Worm (Caenorhabditis elegans) whole organism, young adult: ENCODE data around the gene Y67A10A.2.
"Not testable (repeated sequence)": the region's sequence is repeated elsewhere in the genome, so short reads cannot be mapped to it uniquely, and the experiment has no call there.

Source experiments
- B0035.1 ChIP-seq: sonication (generic microtip); optimal IDR thresholded peaks from 2 replicates; lab custom pipeline; 2016; ENCODE audit warnings: missing genetic modification characterization, mild to moderate bottlenecking, missing compliant biosample characterization, missing genotype, missing genetic modification reagents
- B0336.3 ChIP-seq: fragments of 200-800 bp; sonication (Bioruptor generic); IDR thresholded peaks from 2 replicates; pipeline ENCODE4 v1.3.6; 2022; ENCODE audit warnings: missing genetic modification characterization, missing compliant biosample characterization
- F52B5.7 ChIP-seq: sonication (generic microtip); optimal IDR thresholded peaks from 2 replicates; lab custom pipeline; 2016; ENCODE audit warnings: mild to moderate bottlenecking, missing genetic modification characterization, missing compliant biosample characterization
- F57C9.4 ChIP-seq: sonication (generic microtip); optimal IDR thresholded peaks from 2 replicates; lab custom pipeline; 2017; ENCODE audit warnings: mild to moderate bottlenecking, missing genetic modification characterization, missing compliant biosample characterization
- ZK185.1 ChIP-seq: sonication (generic microtip); optimal IDR thresholded peaks from 2 replicates; lab custom pipeline; 2016; ENCODE audit warnings: mild to moderate bottlenecking, missing genetic modification characterization, missing compliant biosample characterization; ENCODE audit not compliant: poor library complexity, severe bottlenecking
- akir-1 ChIP-seq: fragments of 200-800 bp; sonication (Bioruptor generic); optimal IDR thresholded peaks from 2 replicates; lab custom pipeline; 2018; ENCODE audit warnings: mild to moderate bottlenecking, missing genetic modification characterization, moderate library complexity, missing compliant biosample characterization
- aptf-2 ChIP-seq: fragments of 200-800 bp; sonication (Bioruptor generic); conservative IDR thresholded peaks from 2 replicates; pipeline ENCODE4 v1.3.6; 2022; ENCODE audit warnings: missing genetic modification reagents, missing genetic modification characterization, missing compliant biosample characterization
- attf-3 ChIP-seq: fragments of 200-800 bp; sonication (Bioruptor generic); conservative IDR thresholded peaks from 2 replicates; pipeline ENCODE4 v1.3.6; 2022; ENCODE audit warnings: missing genetic modification reagents, missing genetic modification characterization, missing compliant biosample characterization
- attf-6 ChIP-seq: fragments of 200-800 bp; sonication (Bioruptor generic); IDR thresholded peaks from 2 replicates; pipeline ENCODE4 v1.3.6; 2022; ENCODE audit warnings: missing genetic modification reagents, missing genetic modification characterization, missing compliant biosample characterization
- cebp-1 ChIP-seq, 2 experiments: fragments of 200-800 bp in 1 of 2; sonication (Bioruptor generic) in 1 of 2; sonication (generic microtip) in 1 of 2; IDR thresholded peaks in 1 of 2; optimal IDR thresholded peaks in 1 of 2; 2 replicates each; pipeline versions ENCODE4 v1.3.6 to Lab custom; 2017 to 2022; ENCODE audit warnings: missing compliant biosample characterization in 2 of 2, missing genetic modification characterization in 2 of 2, mild to moderate bottlenecking in 1 of 2, missing genetic modification reagents in 1 of 2, moderate library complexity in 1 of 2
- cebp-2 ChIP-seq: fragments of 200-800 bp; sonication (Bioruptor generic); IDR thresholded peaks from 2 replicates; pipeline ENCODE4 v1.3.6; 2022; ENCODE audit warnings: missing genetic modification characterization, missing compliant biosample characterization
- ceh-100 ChIP-seq: fragments of 200-800 bp; sonication (Bioruptor generic); IDR thresholded peaks from 2 replicates; pipeline ENCODE4 v1.3.6; 2022; ENCODE audit warnings: missing genetic modification reagents, missing genetic modification characterization, missing compliant biosample characterization
- ceh-40 ChIP-seq: fragments of 200-800 bp; sonication (Bioruptor generic); IDR thresholded peaks from 2 replicates; pipeline ENCODE4 v1.3.6; 2022; ENCODE audit warnings: missing genetic modification characterization, missing compliant biosample characterization
- dox-1 ChIP-seq: fragments of 200-800 bp; sonication (Bioruptor generic); IDR thresholded peaks from 2 replicates; pipeline ENCODE4 v1.3.6; 2022; ENCODE audit warnings: missing genetic modification reagents, missing genetic modification characterization, missing compliant biosample characterization
- ets-4 ChIP-seq: fragments of 200-800 bp; sonication (Bioruptor generic); optimal IDR thresholded peaks from 2 replicates; lab custom pipeline; 2018; ENCODE audit warnings: mild to moderate bottlenecking, missing genetic modification characterization, missing compliant biosample characterization
- hlh-12 ChIP-seq: sonication (generic microtip); optimal IDR thresholded peaks from 2 replicates; lab custom pipeline; 2016; ENCODE audit warnings: missing genetic modification characterization, missing compliant biosample characterization
- hrde-1 ChIP-seq: sonication (generic microtip); optimal IDR thresholded peaks from 2 replicates; lab custom pipeline; 2016; ENCODE audit warnings: missing genetic modification characterization, mild to moderate bottlenecking, missing compliant biosample characterization, moderate library complexity, missing genotype, missing genetic modification reagents, borderline replicate concordance
- lag-1 ChIP-seq: fragments of 200-800 bp; sonication (Bioruptor generic); IDR thresholded peaks from 2 replicates; pipeline ENCODE4 v1.3.6; 2022; ENCODE audit warnings: missing genetic modification reagents, missing genetic modification characterization, missing compliant biosample characterization
- let-607 ChIP-seq, 2 experiments: fragments of 200-800 bp in 1 of 2; sonication (Bioruptor generic) in 1 of 2; sonication (generic microtip) in 1 of 2; optimal IDR thresholded peaks; 2 replicates each; lab custom pipeline; 2016 to 2018; ENCODE audit warnings: mild to moderate bottlenecking in 2 of 2, missing compliant biosample characterization in 2 of 2, missing genetic modification characterization in 2 of 2, moderate library complexity in 2 of 2, missing genotype in 1 of 2
- lin-54 ChIP-seq: fragments of 200-800 bp; sonication (Bioruptor generic); optimal IDR thresholded peaks from 2 replicates; lab custom pipeline; 2018; ENCODE audit warnings: mild to moderate bottlenecking, missing genetic modification characterization, missing compliant biosample characterization
- lir-1 ChIP-seq: fragments of 200-800 bp; sonication (Bioruptor generic); conservative IDR thresholded peaks from 2 replicates; pipeline ENCODE4 v1.3.6; 2022; ENCODE audit warnings: missing genetic modification reagents, missing genetic modification characterization, missing compliant biosample characterization
- madf-3 ChIP-seq: fragments of 200-800 bp; sonication (Bioruptor generic); IDR thresholded peaks from 2 replicates; pipeline ENCODE4 v1.3.6; 2022; ENCODE audit warnings: missing genetic modification reagents, missing genetic modification characterization, missing compliant biosample characterization
- madf-8 ChIP-seq: fragments of 200-800 bp; sonication (Bioruptor generic); conservative IDR thresholded peaks from 2 replicates; pipeline ENCODE4 v1.3.6; 2022; ENCODE audit warnings: missing genetic modification reagents, missing genetic modification characterization, missing compliant biosample characterization
- nfya-1 ChIP-seq: sonication (generic microtip); optimal IDR thresholded peaks from 2 replicates; lab custom pipeline; 2017; ENCODE audit warnings: antibody characterized with exemption, missing compliant biosample characterization, missing genetic modification characterization, borderline replicate concordance; ENCODE audit not compliant: insufficient read depth
- nfya-2 ChIP-seq: fragments of 200-800 bp; sonication (Bioruptor generic); IDR thresholded peaks from 2 replicates; pipeline ENCODE4 v1.3.6; 2022; ENCODE audit warnings: missing genetic modification reagents, missing genetic modification characterization, missing compliant biosample characterization
- nhr-120 ChIP-seq: fragments of 200-800 bp; sonication (Bioruptor generic); IDR thresholded peaks from 2 replicates; pipeline ENCODE4 v1.3.6; 2022; ENCODE audit warnings: missing genetic modification characterization, missing compliant biosample characterization
- nhr-27 ChIP-seq: fragments of 200-800 bp; sonication (Bioruptor generic); optimal IDR thresholded peaks from 2 replicates; lab custom pipeline; 2018; ENCODE audit warnings: mild to moderate bottlenecking, missing genetic modification characterization, moderate library complexity, missing compliant biosample characterization
- nhr-90 ChIP-seq: sonication (generic microtip); optimal IDR thresholded peaks from 2 replicates; lab custom pipeline; 2016; ENCODE audit warnings: missing genotype, mild to moderate bottlenecking, missing genetic modification characterization, missing compliant biosample characterization
- pbrm-1 ChIP-seq: fragments of 200-800 bp; sonication (Bioruptor generic); IDR thresholded peaks from 2 replicates; pipeline ENCODE4 v1.3.6; 2022; ENCODE audit warnings: missing genetic modification reagents, missing genetic modification characterization, missing compliant biosample characterization
- pha-4 ChIP-seq: fragments of 150-350 bp; sonication (generic microtip); optimal IDR thresholded peaks from 2 replicates; lab custom pipeline; 2014; ENCODE audit warnings: missing biosample characterization, missing genetic modification reagents, missing genetic modification characterization
- rcor-1 ChIP-seq: fragments of 200-800 bp; sonication (Bioruptor generic); IDR thresholded peaks from 2 replicates; pipeline ENCODE4 v1.3.6; 2022; ENCODE audit warnings: missing genetic modification reagents, missing genetic modification characterization, missing compliant biosample characterization
- snpc-1.1 ChIP-seq: sonication (generic microtip); optimal IDR thresholded peaks from 2 replicates; lab custom pipeline; 2017; ENCODE audit warnings: missing genetic modification characterization, mild to moderate bottlenecking, missing compliant biosample characterization, antibody characterized with exemption, moderate library complexity, missing genotype, missing genetic modification reagents; ENCODE audit not compliant: insufficient read depth
- snpc-4 ChIP-seq, 5 experiments: fragments of 150-350 bp in 1 of 5; sonication (generic microtip) in 4 of 5; optimal IDR thresholded peaks; 2 replicates each; lab custom pipeline; 2014 to 2018; ENCODE audit warnings: missing genetic modification characterization in 5 of 5, missing biosample characterization in 3 of 5, antibody characterized with exemption in 2 of 5, mild to moderate bottlenecking in 2 of 5, missing compliant biosample characterization in 2 of 5, missing genotype in 2 of 5, moderate library complexity in 2 of 5, missing genetic modification reagents in 1 of 5
- somi-1 ChIP-seq: fragments of 200-800 bp; sonication (Bioruptor generic); optimal IDR thresholded peaks from 2 replicates; lab custom pipeline; 2018; ENCODE audit warnings: mild to moderate bottlenecking, missing genetic modification characterization, missing compliant biosample characterization
- tbp1 ChIP-seq: fragments of 200-800 bp; sonication (Bioruptor generic); optimal IDR thresholded peaks from 2 replicates; lab custom pipeline; 2018; ENCODE audit warnings: mild to moderate bottlenecking, missing genetic modification characterization, missing compliant biosample characterization
- tlf-1 ChIP-seq: fragments of 200-800 bp; sonication (Bioruptor generic); optimal IDR thresholded peaks from 2 replicates; lab custom pipeline; 2018; ENCODE audit warnings: mild to moderate bottlenecking, missing genetic modification characterization, missing compliant biosample characterization
- unc-130 ChIP-seq: sonication (generic microtip); optimal IDR thresholded peaks from 2 replicates; lab custom pipeline; 2016; ENCODE audit warnings: missing genetic modification reagents, missing genetic modification characterization, missing compliant biosample characterization
- xnd-1 ChIP-seq: sonication (generic microtip); optimal IDR thresholded peaks from 2 replicates; lab custom pipeline; 2016; ENCODE audit warnings: missing genotype, missing genetic modification reagents, missing genetic modification characterization, missing compliant biosample characterization
- zim-3 ChIP-seq: sonication (generic microtip); optimal IDR thresholded peaks from 2 replicates; lab custom pipeline; 2017; ENCODE audit warnings: mild to moderate bottlenecking, missing genetic modification characterization, moderate library complexity, missing compliant biosample characterization
- ztf-18 ChIP-seq: sonication (generic microtip); optimal IDR thresholded peaks from 2 replicates; lab custom pipeline; 2016; ENCODE audit warnings: missing genotype, mild to moderate bottlenecking, missing genetic modification characterization, missing compliant biosample characterization
- ztf-26 ChIP-seq: sonication (generic microtip); optimal IDR thresholded peaks from 2 replicates; lab custom pipeline; 2017; ENCODE audit warnings: missing genetic modification characterization, missing compliant biosample characterization

Y67A10A.2 gene

DNA sequence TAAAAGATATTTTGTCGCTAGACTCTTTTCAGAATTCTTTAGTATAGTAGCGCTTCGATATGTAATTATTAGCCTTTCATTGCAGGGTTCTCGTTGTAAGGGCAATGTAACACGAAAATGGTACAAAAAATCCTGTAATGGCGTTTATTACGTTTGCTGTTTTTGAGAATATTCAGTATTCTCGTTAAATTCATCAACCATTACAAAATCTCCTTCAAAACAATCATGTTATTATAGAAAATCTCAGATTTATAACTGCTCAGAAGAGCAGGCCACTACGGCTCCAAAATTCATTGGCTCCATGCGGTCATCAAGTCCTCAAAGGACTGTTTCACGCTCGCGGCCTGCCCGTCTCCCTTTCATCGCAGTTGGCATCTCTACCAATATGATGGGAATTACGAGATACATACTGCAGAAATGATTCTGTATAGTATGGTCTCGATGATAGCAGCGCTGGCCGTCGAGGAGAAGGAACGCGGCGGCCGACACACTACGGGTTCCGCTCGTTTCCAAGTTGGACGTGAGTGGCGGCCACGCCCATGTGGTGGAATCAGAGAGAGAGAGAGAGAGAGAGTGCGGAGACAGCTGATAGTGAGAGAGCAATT is 11.1 kb upstream of the Y67A10A.2 start (continued):
- TF ChIP-seq nhr-27 (tag; lab: Kevin White, UChicago) (no peak), pbrm-1 (GFP tag; lab: Robert Waterston, UW) (peak; percentile 99), akir-1 (GFP tag; lab: Kevin White, UChicago) (no peak), somi-1 (GFP tag; lab: Kevin White, UChicago) (peak; percentile 28), lag-1 (GFP tag; lab: Robert Waterston, UW) (no peak), nhr-120 (GFP tag; lab: Robert Waterston, UW) (no peak), unc-130 (peak; percentile 33), rcor-1 (GFP tag; lab: Robert Waterston, UW) (peak; percentile 95), snpc-1.1 (tag; lab: Kevin White, UChicago) (peak; percentile 95), madf-8 (GFP tag; lab: Robert Waterston, UW) (peak; percentile 27), zim-3 (tag; lab: Kevin White, UChicago) (peak; percentile 25), attf-3 (GFP tag; lab: Robert Waterston, UW) (peak; percentile 58), lir-1 (peak; percentile 80), hrde-1 (tag; lab: Kevin White, UChicago) (peak; percentile 54), tbp1 (GFP tag; lab: Kevin White, UChicago) (peak; percentile 84), hlh-12 (tag; lab: Kevin White, UChicago) (no peak), cebp-2 (GFP tag; lab: Robert Waterston, UW) (peak; percentile 99), ets-4 (GFP tag; lab: Kevin White, UChicago) (peak; percentile 83), cebp-1 (GFP tag; IDR thresholded peaks at IDR 0.05; lab: Robert Waterston, UW) (no peak), cebp-1 (tag; optimal IDR thresholded peaks at IDR 0.05; lab: Kevin White, UChicago) (no peak), madf-3 (GFP tag; lab: Robert Waterston, UW) (0 out of 2 replicates have a peak, but pooled peaks have one; percentile 65), ztf-18 (tag; lab: Kevin White, UChicago) (peak; percentile 77), aptf-2 (GFP tag; lab: Robert Waterston, UW) (no peak), pha-4 (no peak), F52B5.7 (peak; percentile 57), nfya-2 (GFP tag; lab: Robert Waterston, UW) (0 out of 2 replicates have a peak, but pooled peaks have one; percentile 66), nhr-90 (tag; lab: Kevin White, UChicago) (peak; percentile 59), ceh-100 (GFP tag; lab: Robert Waterston, UW) (peak; percentile 82), ztf-26 (tag; lab: Kevin White, UChicago) (peak; percentile 72), dox-1 (GFP tag; lab: Robert Waterston, UW) (peak; percentile 99), nfya-1 (no peak), xnd-1 (tag; lab: Kevin White, UChicago) (peak; percentile 43)

DNA sequence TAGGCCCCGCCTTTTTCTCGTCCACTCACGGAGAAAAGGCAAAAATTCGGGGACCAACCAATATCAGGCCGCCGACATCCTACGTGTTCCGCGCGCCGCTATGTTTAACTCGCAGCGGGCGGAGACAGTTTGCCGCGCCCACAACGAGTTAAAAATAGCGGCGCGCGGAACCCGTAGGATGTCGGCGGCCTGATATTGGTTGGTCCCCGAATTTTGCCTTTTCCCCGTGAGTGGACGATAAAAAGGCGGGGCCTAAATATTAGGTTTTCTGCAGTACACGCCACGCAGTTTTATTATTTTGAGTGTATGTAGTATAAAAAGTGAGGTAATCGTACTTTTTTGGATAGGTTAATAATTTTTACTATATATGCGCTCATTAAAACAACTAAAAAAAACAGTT is 9.6 kb upstream of the Y67A10A.2 start:
- peak; percentile 80; the same call in 1 of the 2 replicates for TF ChIP-seq attf-6 (GFP tag; lab: Robert Waterston, UW)
- not testable (repeated sequence) for TF ChIP-seq snpc-4 (GFP tag; optimal IDR thresholded peaks at IDR 0.05; lab: Kevin White, UChicago)
- TF ChIP-seq snpc-4 (tag; optimal IDR thresholded peaks at IDR 0.05; lab: Kevin White, UChicago) = peak in 3 of 4 experiments; percentile 31 to 95 (median 55)
- TF ChIP-seq snpc-1.1 (tag; lab: Kevin White, UChicago) = peak; percentile 39

DNA sequence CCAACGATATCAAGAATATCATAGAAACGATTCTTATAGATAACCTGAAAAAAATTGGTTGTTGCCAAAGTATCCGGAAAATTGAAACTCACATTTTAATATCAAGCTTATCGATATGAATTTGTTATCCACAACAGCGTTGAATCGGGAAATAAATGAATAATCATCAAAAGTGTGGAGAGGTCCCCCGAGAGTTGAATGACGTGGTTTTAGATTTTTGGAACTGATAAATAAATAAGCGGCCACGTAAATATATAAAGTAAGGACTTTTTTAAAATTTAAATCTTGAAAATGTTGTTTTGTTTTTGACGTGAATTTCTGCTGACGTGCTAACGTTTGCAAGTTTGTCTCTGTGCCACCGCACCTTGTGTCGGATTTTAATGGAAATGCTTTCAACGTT is 3.5 kb upstream of the Y67A10A.2 start, which contains the start of gene Y67A10A.3:
Gene Y67A10A.3, minus strand, starts transcription at position 101 of the 400 bp plus-strand sequence.
- TF ChIP-seq F57C9.4 = no peak
- no peak for TF ChIP-seq B0035.1
- no peak for TF ChIP-seq ztf-18 (tag; lab: Kevin White, UChicago)
- no peak for TF ChIP-seq let-607 (tag; optimal IDR thresholded peaks at IDR 0.05; lab: Kevin White, UChicago)
- no peak for TF ChIP-seq pbrm-1 (GFP tag; lab: Robert Waterston, UW)
- no peak for TF ChIP-seq ceh-40 (GFP tag; lab: Robert Waterston, UW)
- TF ChIP-seq lin-54 = no peak
- no peak for TF ChIP-seq tlf-1
- no peak for TF ChIP-seq lir-1
- no peak for TF ChIP-seq B0336.3 (GFP tag; lab: Robert Waterston, UW)
- TF ChIP-seq ZK185.1 (tag; lab: Kevin White, UChicago) = no peak
